Fruit fly (Drosophila melanogaster): Measurements from ENCODE around the gene CG32625.

CG32625 gene

dm6 chrX:13762372-13762883 is 5.8 kb upstream of the CG32625 start, which contains the start of gene rdgB (continued):
- TF ChIP-seq CG8632 (GFP tag; optimal IDR thresholded peaks at IDR 0.05) (peak; percentile 83), spab (GFP tag; optimal IDR thresholded peaks at IDR 0.05) (peak; percentile 69), CG3032 (tag; optimal IDR thresholded peaks at IDR 0.05) (peak; percentile 83), ss (GFP tag; optimal IDR thresholded peaks at IDR 0.05) (peak; percentile 4 to 71), CG10631 (GFP tag; optimal IDR thresholded peaks at IDR 0.05) (peak; percentile 86), esn (GFP tag; optimal IDR thresholded peaks at IDR 0.05) (peak; percentile 88), Eip93F (GFP tag; optimal IDR thresholded peaks at IDR 0.05) (peak; percentile 53), svp (GFP tag) (peak; percentile 88), Lpt (GFP tag; optimal IDR thresholded peaks at IDR 0.05) (peak; percentile 81), achi (GFP tag; optimal IDR thresholded peaks at IDR 0.05) (peak; percentile 86), pdm3 (GFP tag; optimal IDR thresholded peaks at IDR 0.05) (peak; percentile 85), Eip78C (GFP tag) (peak; percentile 94), Hr38 (GFP tag; optimal IDR thresholded peaks at IDR 0.05) (no peak), Blimp-1 (GFP tag; optimal IDR thresholded peaks at IDR 0.05) (peak; percentile 77)

dm6 chrX:13761762-13762371 is 5.2 kb upstream of the CG32625 start:
- TF ChIP-seq vri (GFP tag; optimal IDR thresholded peaks at IDR 0.05) (no peak), CG10669 (GFP tag; optimal IDR thresholded peaks at IDR 0.05) (no peak), salr (GFP tag; optimal IDR thresholded peaks at IDR 0.05) (no peak), fkh (GFP tag; optimal IDR thresholded peaks at IDR 0.05) (peak; percentile 29), Sox15 (GFP tag; optimal IDR thresholded peaks at IDR 0.05) (no peak), net (GFP tag; optimal IDR thresholded peaks at IDR 0.05) (no peak), CG1621 (tag; optimal IDR thresholded peaks at IDR 0.05) (peak; percentile 51), CG32006 (GFP tag; optimal IDR thresholded peaks at IDR 0.05) (no peak), CG34406 (GFP tag; optimal IDR thresholded peaks at IDR 0.05) (no peak)

DNA sequence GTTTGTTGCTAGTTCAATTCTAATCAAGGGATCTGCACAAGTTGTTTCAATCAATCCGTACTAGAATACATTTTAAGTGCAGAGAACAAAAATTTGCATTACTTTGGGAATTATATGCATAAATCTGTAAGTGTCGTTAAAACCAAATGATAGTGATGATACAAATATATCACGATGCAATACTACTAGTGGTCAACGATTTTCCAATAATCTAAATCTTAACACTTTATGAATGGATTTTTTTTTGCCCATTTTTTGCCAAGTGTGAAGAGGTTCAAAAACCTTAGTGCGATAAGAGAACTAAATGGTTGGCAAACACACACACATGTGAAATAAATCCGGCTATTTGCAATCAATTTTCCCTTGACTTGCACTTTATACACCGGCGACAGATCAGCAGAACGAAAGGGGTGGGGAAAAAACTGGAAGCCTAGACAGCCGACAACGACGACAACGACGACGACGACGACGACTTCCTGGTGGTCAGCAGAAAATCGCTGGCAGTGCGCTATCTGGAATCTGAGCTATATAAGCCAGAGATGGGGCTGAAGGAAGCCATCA is 2.4 kb upstream of the CG32625 start, which contains the start of gene Yp3:
Gene Yp3, plus strand, starts transcription at position 558 of the 561 bp plus-strand sequence.
- no peak for TF ChIP-seq CG4318 (GFP tag; optimal IDR thresholded peaks at IDR 0.05)
- TF ChIP-seq svp (GFP tag): peak; percentile 38

- TF ChIP-seq CG15336 (GFP tag; IDR thresholded peaks at IDR 0.05) (peak; percentile 36; the same call in 1 of the 2 replicates), CG1621 (tag; optimal IDR thresholded peaks at IDR 0.05) (peak; percentile 77), CG4318 (GFP tag; optimal IDR thresholded peaks at IDR 0.05) (no peak), salr (GFP tag; optimal IDR thresholded peaks at IDR 0.05) (peak in 1 of 2 experiments; percentile 44), CG6854 (GFP tag; optimal IDR thresholded peaks at IDR 0.05) (peak; percentile 14), pdm3 (GFP tag; optimal IDR thresholded peaks at IDR 0.05) (peak; percentile 52), CG11762 (GFP tag; optimal IDR thresholded peaks at IDR 0.05; ENCODE audit: insufficient read depth) (no peak), CG8319 (GFP tag; optimal IDR thresholded peaks at IDR 0.05) (no peak), OdsH (GFP tag; optimal IDR thresholded peaks at IDR 0.05) (no peak), Hr39 (GFP tag; optimal IDR thresholded peaks at IDR 0.05) (no peak), Blimp-1 (GFP tag; optimal IDR thresholded peaks at IDR 0.05) (peak; percentile 66), CG11902 (GFP tag; optimal IDR thresholded peaks at IDR 0.05) (no peak), CG6792 (GFP tag; optimal IDR thresholded peaks at IDR 0.05) (no peak), CG31627 (GFP tag; optimal IDR thresholded peaks at IDR 0.05) (no peak), CG7368 (GFP tag; optimal IDR thresholded peaks at IDR 0.05) (peak; percentile 31), Eip75B (GFP tag; optimal IDR thresholded peaks at IDR 0.05) (peak; percentile 51), cyc (GFP tag; optimal IDR thresholded peaks at IDR 0.05) (peak; percentile 12), CG6808 (GFP tag; optimal IDR thresholded peaks at IDR 0.05) (peak; percentile 54), fkh (GFP tag; optimal IDR thresholded peaks at IDR 0.05) (peak; percentile 15), CG3919 (GFP tag; optimal IDR thresholded peaks at IDR 0.05) (no peak), CG9139 (GFP tag; optimal IDR thresholded peaks at IDR 0.05) (peak; percentile 69), CG11294 (GFP tag; IDR thresholded peaks at IDR 0.05) (no peak), Ets96B (tag; optimal IDR thresholded peaks at IDR 0.05) (peak; percentile 71), CG10669 (GFP tag; optimal IDR thresholded peaks at IDR 0.05) (peak; percentile 64), Ets21C (GFP tag; optimal IDR thresholded peaks at IDR 0.05) (no peak), lz (GFP tag; optimal IDR thresholded peaks at IDR 0.05) (peak; percentile 22), acj6 (GFP tag; optimal IDR thresholded peaks at IDR 0.05) (no peak), esn (GFP tag; optimal IDR thresholded peaks at IDR 0.05) (peak; percentile 5), Eip93F (GFP tag; optimal IDR thresholded peaks at IDR 0.05) (no peak)
Measured at dm6 chrX:13755152-13755557, 1.5 kb downstream of the CG32625 start, which contains the start of gene Pdcd4. Gene Pdcd4 (minus strand): TSS chrX:13755406.
